Worm (Caenorhabditis elegans) whole organism, L1 larva: Measurements from ENCODE around the gene F44E7.5.

Experiments
- C16A3.4 ChIP-seq: fragments of 150-350 bp; optimal IDR thresholded peaks from 2 replicates; lab custom pipeline; 2014; ENCODE audit warnings: missing biosample characterization, missing genetic modification characterization
- aha-1 ChIP-seq: fragments of 150-350 bp; optimal IDR thresholded peaks from 2 replicates; lab custom pipeline; 2014; ENCODE audit warnings: missing biosample characterization, missing genetic modification characterization
- blmp-1 ChIP-seq: fragments of 150-350 bp; optimal IDR thresholded peaks from 2 replicates; lab custom pipeline; 2014; ENCODE audit warnings: missing biosample characterization, missing genetic modification characterization
- ceh-63 ChIP-seq: fragments of 200-800 bp; sonication (Bioruptor generic); optimal IDR thresholded peaks from 2 replicates; lab custom pipeline; 2018; ENCODE audit warnings: mild to moderate bottlenecking, missing genetic modification characterization, missing compliant biosample characterization
- ceh-90 ChIP-seq: sonication (generic microtip); optimal IDR thresholded peaks from 2 replicates; lab custom pipeline; 2016; ENCODE audit warnings: missing genetic modification characterization, missing compliant biosample characterization
- dpl-1 ChIP-seq, 3 experiments: fragments of 150-350 bp in 2 of 3; sonication (generic microtip) in 1 of 3; optimal IDR thresholded peaks; 2 replicates each; lab custom pipeline; 2014 to 2017; ENCODE audit warnings: missing biosample characterization in 3 of 3, missing genetic modification characterization in 3 of 3, missing genetic modification reagents in 3 of 3
- efl-1 ChIP-seq, 4 experiments: fragments of 150-350 bp; optimal IDR thresholded peaks in 3 of 4; peaks in 1 of 4; 1 replicate in 1 of 4; 2 replicates in 3 of 4; lab custom pipeline; 2014; ENCODE audit warnings: missing biosample characterization in 2 of 4, missing genetic modification characterization in 2 of 4, missing genetic modification reagents in 2 of 4
- egl-27 ChIP-seq, 2 experiments: fragments of 150-350 bp in 1 of 2; sonication (generic microtip); optimal IDR thresholded peaks; 3 replicates each; lab custom pipeline; 2017 to 2018; ENCODE audit warnings: missing biosample characterization in 2 of 2, missing genetic modification characterization in 2 of 2, missing genetic modification reagents in 2 of 2
- elt-2 ChIP-seq: sonication (generic microtip); optimal IDR thresholded peaks from 2 replicates; lab custom pipeline; 2016; ENCODE audit warnings: missing genetic modification characterization, mild to moderate bottlenecking, inconsistent platforms, missing compliant biosample characterization, missing genetic modification reagents
- elt-3 ChIP-seq, 6 experiments: fragments of 150-350 bp in 1 of 6; sonication (generic microtip); optimal IDR thresholded peaks; 2 replicates each; lab custom pipeline; 2017 to 2018; ENCODE audit warnings: missing biosample characterization in 6 of 6, missing genetic modification characterization in 6 of 6, inconsistent platforms in 1 of 6
- fkh-8 ChIP-seq: sonication (generic microtip); optimal IDR thresholded peaks from 2 replicates; lab custom pipeline; 2016; ENCODE audit warnings: mild to moderate bottlenecking, missing genetic modification characterization, missing compliant biosample characterization
- grh-1 ChIP-seq: fragments of 200-800 bp; sonication (Bioruptor generic); IDR thresholded peaks from 2 replicates; pipeline ENCODE4 v1.3.6; 2022; ENCODE audit warnings: missing genetic modification reagents, missing genetic modification characterization, missing compliant biosample characterization
- irx-1 ChIP-seq: sonication (generic microtip); optimal IDR thresholded peaks from 2 replicates; lab custom pipeline; 2016; ENCODE audit warnings: missing genetic modification characterization, missing compliant biosample characterization
- lin-13 ChIP-seq: fragments of 150-350 bp; optimal IDR thresholded peaks from 2 replicates; lab custom pipeline; 2014; ENCODE audit warnings: missing biosample characterization, missing genetic modification reagents, missing genetic modification characterization
- lin-14 ChIP-seq: fragments of 200-800 bp; sonication (Bioruptor generic); optimal IDR thresholded peaks from 2 replicates; lab custom pipeline; 2018; ENCODE audit warnings: mild to moderate bottlenecking, missing genetic modification characterization, moderate library complexity, missing compliant biosample characterization
- lin-15B ChIP-seq: fragments of 150-350 bp; sonication (generic microtip); optimal IDR thresholded peaks from 3 replicates; lab custom pipeline; 2014; ENCODE audit warnings: missing biosample characterization, missing genetic modification characterization
- lin-35 ChIP-seq, 2 experiments: fragments of 150-350 bp; optimal IDR thresholded peaks; 2 replicates each; lab custom pipeline; 2014; ENCODE audit warnings: missing biosample characterization in 2 of 2, missing genetic modification characterization in 2 of 2, missing genetic modification reagents in 2 of 2
- lin-39 ChIP-seq: fragments of 150-350 bp; optimal IDR thresholded peaks from 2 replicates; lab custom pipeline; 2014; ENCODE audit warnings: missing biosample characterization, missing genetic modification reagents, missing genetic modification characterization
- lsy-2 ChIP-seq, 2 experiments: fragments of 150-350 bp; optimal IDR thresholded peaks; 2 replicates each; lab custom pipeline; 2014; ENCODE audit warnings: missing biosample characterization in 2 of 2, missing genetic modification characterization in 2 of 2
- mab-9 ChIP-seq: fragments of 200-800 bp; sonication (Bioruptor generic); IDR thresholded peaks from 2 replicates; pipeline ENCODE4 v1.3.6; 2022; ENCODE audit warnings: missing genetic modification reagents, missing genetic modification characterization, missing compliant biosample characterization
- mdl-1 ChIP-seq, 2 experiments: fragments of 150-350 bp; optimal IDR thresholded peaks; 2 replicates each; lab custom pipeline; 2014 to 2017; ENCODE audit warnings: missing biosample characterization in 2 of 2, missing genetic modification characterization in 2 of 2, inconsistent platforms in 1 of 2
- mep-1 ChIP-seq: fragments of 150-350 bp; optimal IDR thresholded peaks from 2 replicates; lab custom pipeline; 2014; ENCODE audit warnings: missing biosample characterization, missing genetic modification characterization
- nhr-11 ChIP-seq: fragments of 150-350 bp; optimal IDR thresholded peaks from 2 replicates; lab custom pipeline; 2014; ENCODE audit warnings: missing biosample characterization, missing genetic modification characterization
- nhr-19 ChIP-seq: fragments of 200-800 bp; sonication (Bioruptor generic); conservative IDR thresholded peaks from 2 replicates; pipeline ENCODE4 v1.3.6; 2022; ENCODE audit warnings: missing genetic modification characterization, missing compliant biosample characterization
- nhr-20 ChIP-seq: sonication (generic microtip); optimal IDR thresholded peaks from 2 replicates; lab custom pipeline; 2016; ENCODE audit warnings: mild to moderate bottlenecking, missing genetic modification characterization, missing compliant biosample characterization
- nhr-47 ChIP-seq: sonication (generic microtip); optimal IDR thresholded peaks from 2 replicates; lab custom pipeline; 2016; ENCODE audit warnings: mild to moderate bottlenecking, missing genetic modification characterization, moderate library complexity, missing compliant biosample characterization
- nhr-71 ChIP-seq: sonication (generic microtip); optimal IDR thresholded peaks from 2 replicates; lab custom pipeline; 2016; ENCODE audit warnings: mild to moderate bottlenecking, missing genetic modification characterization, moderate library complexity, missing compliant biosample characterization
- nhr-76 ChIP-seq: sonication (generic microtip); optimal IDR thresholded peaks from 2 replicates; lab custom pipeline; 2017; ENCODE audit warnings: missing biosample characterization, missing genetic modification characterization
- nhr-77 ChIP-seq: fragments of 150-350 bp; optimal IDR thresholded peaks from 2 replicates; lab custom pipeline; 2014; ENCODE audit warnings: missing biosample characterization, missing genetic modification characterization
- nhr-85 ChIP-seq: sonication (generic microtip); peaks from one replicate; lab custom pipeline; 2016; ENCODE audit warnings: missing genetic modification characterization, inconsistent platforms, missing compliant biosample characterization
- nhr-90 ChIP-seq: sonication (generic microtip); optimal IDR thresholded peaks from 2 replicates; lab custom pipeline; 2016; ENCODE audit warnings: mild to moderate bottlenecking, missing genetic modification characterization, missing compliant biosample characterization; ENCODE audit not compliant: poor library complexity
- pag-3 ChIP-seq: sonication (generic microtip); optimal IDR thresholded peaks from 2 replicates; lab custom pipeline; 2017; ENCODE audit warnings: missing genetic modification characterization, mild to moderate bottlenecking, missing compliant biosample characterization, antibody characterized with exemption, borderline replicate concordance; ENCODE audit not compliant: insufficient read depth
- pax-3 ChIP-seq: fragments of 200-800 bp; sonication (Bioruptor generic); optimal IDR thresholded peaks from 2 replicates; lab custom pipeline; 2018; ENCODE audit warnings: mild to moderate bottlenecking, missing genetic modification characterization, moderate library complexity, missing compliant biosample characterization
- rnt-1 ChIP-seq: sonication (generic microtip); optimal IDR thresholded peaks from 2 replicates; lab custom pipeline; 2016; ENCODE audit warnings: mild to moderate bottlenecking, missing genetic modification characterization, moderate library complexity, missing compliant biosample characterization
- snu-23 ChIP-seq: sonication (generic microtip); optimal IDR thresholded peaks from 2 replicates; lab custom pipeline; 2016; ENCODE audit warnings: missing genetic modification characterization, missing compliant biosample characterization
- sox-4 ChIP-seq: sonication (generic microtip); optimal IDR thresholded peaks from 2 replicates; lab custom pipeline; 2016; ENCODE audit warnings: missing genetic modification characterization, missing compliant biosample characterization
- swsn-7 ChIP-seq: sonication (generic microtip); optimal IDR thresholded peaks from 2 replicates; lab custom pipeline; 2016; ENCODE audit warnings: missing genetic modification characterization, missing compliant biosample characterization
- tbx-2 ChIP-seq: sonication (generic microtip); optimal IDR thresholded peaks from 2 replicates; lab custom pipeline; 2016; ENCODE audit warnings: missing genetic modification characterization, missing compliant biosample characterization
- unc-130 ChIP-seq: fragments of 150-350 bp; optimal IDR thresholded peaks from 2 replicates; lab custom pipeline; 2017; ENCODE audit warnings: missing biosample characterization, missing genetic modification characterization, inconsistent platforms
- xbp-1 ChIP-seq: sonication (generic microtip); optimal IDR thresholded peaks from 2 replicates; lab custom pipeline; 2016; ENCODE audit warnings: missing genetic modification characterization, missing compliant biosample characterization
- zag-1 ChIP-seq: fragments of 150-350 bp; optimal IDR thresholded peaks from 2 replicates; lab custom pipeline; 2014; ENCODE audit warnings: missing biosample characterization, missing genetic modification characterization
- ztf-11 ChIP-seq, 2 experiments: sonication (generic microtip); optimal IDR thresholded peaks; 2 replicates each; lab custom pipeline; 2016 to 2017; ENCODE audit warnings: missing genetic modification characterization in 2 of 2, missing biosample characterization in 1 of 2, missing compliant biosample characterization in 1 of 2
- ztf-4 ChIP-seq: fragments of 150-350 bp; optimal IDR thresholded peaks from 2 replicates; lab custom pipeline; 2014; ENCODE audit warnings: missing biosample characterization, missing genetic modification characterization

The F44E7.5 gene

ce11 chrV:5768292-5768695 is 12.4 kb downstream of the F44E7.5 start:
- TF ChIP-seq irx-1 (tag; lab: Kevin White, UChicago): peak; percentile 5
- TF ChIP-seq tbx-2 (tag; lab: Kevin White, UChicago): peak; percentile 77
- peak; percentile 70 for TF ChIP-seq grh-1 (GFP tag; lab: Robert Waterston, UW)
- peak; percentile 76 for TF ChIP-seq snu-23 (GFP tag; lab: Kevin White, UChicago)
- peak; percentile 3 for TF ChIP-seq ztf-4 (tag; lab: Kevin White, UChicago)
- TF ChIP-seq efl-1 (optimal IDR thresholded peaks at IDR 0.05; lab: Kevin White, UChicago): peak; percentile 18 to 34
- peak; percentile 1 to 84 for TF ChIP-seq efl-1 (GFP tag; optimal IDR thresholded peaks at IDR 0.05 in 1 of 2; lab: Kevin White, UChicago)
- TF ChIP-seq nhr-90: peak; percentile 84
- TF ChIP-seq mep-1 (tag; lab: Kevin White, UChicago): peak; percentile 10
- peak; percentile 18 for TF ChIP-seq swsn-7 (tag; lab: Kevin White, UChicago)
- no peak for TF ChIP-seq mab-9 (GFP tag; lab: Robert Waterston, UW)
- peak; percentile 25 for TF ChIP-seq unc-130 (tag; lab: Kevin White, UChicago)
- TF ChIP-seq nhr-11: no peak
- peak; percentile 49 to 52 for TF ChIP-seq lsy-2 (tag; optimal IDR thresholded peaks at IDR 0.05; lab: Kevin White, UChicago)
- peak in 1 of 3 experiments; percentile 35 for TF ChIP-seq dpl-1 (GFP tag; optimal IDR thresholded peaks at IDR 0.05; lab: Kevin White, UChicago)
- TF ChIP-seq egl-27 (tag; optimal IDR thresholded peaks at IDR 0.05; lab: Kevin White, UChicago): peak in 1 of 2 experiments; percentile 71
- TF ChIP-seq nhr-47 (tag; lab: Kevin White, UChicago): peak; percentile 57
- TF ChIP-seq ceh-63 (GFP tag; lab: Kevin White, UChicago): no peak
- peak; percentile 94 for TF ChIP-seq lin-14
- TF ChIP-seq C16A3.4: peak; percentile 24
- peak in 5 of 6 experiments; percentile 72 to 92 (median 78) for TF ChIP-seq elt-3 (tag; optimal IDR thresholded peaks at IDR 0.05; lab: Kevin White, UChicago)
- no peak for TF ChIP-seq lin-15B (tag; lab: Kevin White, UChicago)
- peak; percentile 10 to 41 for TF ChIP-seq lin-35 (GFP tag; optimal IDR thresholded peaks at IDR 0.05; lab: Kevin White, UChicago)
- TF ChIP-seq nhr-76 (tag; lab: Kevin White, UChicago): peak; percentile 10
- TF ChIP-seq nhr-71 (tag; lab: Kevin White, UChicago): peak; percentile 92
- TF ChIP-seq ztf-11 (tag; optimal IDR thresholded peaks at IDR 0.05; lab: Kevin White, UChicago): no peak
- peak; percentile 19 for TF ChIP-seq nhr-77
- peak; percentile 12 for TF ChIP-seq lin-13
- no peak for TF ChIP-seq pag-3 (tag; lab: Kevin White, UChicago)
- TF ChIP-seq mdl-1 (tag; optimal IDR thresholded peaks at IDR 0.05; lab: Kevin White, UChicago): peak in 1 of 2 experiments; percentile 92
- TF ChIP-seq blmp-1 (tag; lab: Kevin White, UChicago): peak; percentile 84
- peak; percentile 88 for TF ChIP-seq nhr-19
- TF ChIP-seq ceh-90 (tag; lab: Kevin White, UChicago): no peak
- TF ChIP-seq fkh-8 (tag; lab: Kevin White, UChicago): no peak
- no peak for TF ChIP-seq zag-1
- peak; percentile 93 for TF ChIP-seq nhr-20
- TF ChIP-seq xbp-1 (tag; lab: Kevin White, UChicago): peak; percentile 38
- TF ChIP-seq lin-39 (tag; lab: Kevin White, UChicago): peak; percentile 47
- peak; percentile 98 for TF ChIP-seq nhr-85 (tag; lab: Kevin White, UChicago)
- TF ChIP-seq aha-1 (tag; lab: Kevin White, UChicago): no peak
- TF ChIP-seq rnt-1 (tag; lab: Kevin White, UChicago): peak; percentile 49
- peak; percentile 70 for TF ChIP-seq elt-2 (tag; lab: Kevin White, UChicago)

DNA sequence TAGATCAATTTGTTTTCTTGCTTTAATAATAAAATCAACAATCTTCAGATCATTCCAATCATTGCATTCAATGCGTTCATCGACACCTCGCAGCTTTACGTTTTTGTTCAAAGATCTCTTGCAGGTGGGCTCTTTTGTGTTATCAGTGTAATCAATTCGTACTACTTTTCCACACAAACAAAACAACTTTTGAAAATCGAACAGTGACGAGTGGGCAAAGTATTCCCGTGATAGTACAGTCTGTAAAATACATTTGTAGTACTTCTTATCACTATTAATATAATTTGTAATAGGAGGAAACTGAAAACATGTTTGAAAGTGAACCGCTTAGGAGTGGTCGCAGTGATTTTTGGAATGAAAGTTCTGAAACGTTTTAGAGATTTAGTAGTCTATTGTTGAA is 15.6 kb downstream of the F44E7.5 start, which contains the start of gene pgph-2:
TSS of gene pgph-2 (plus strand) at position 47 of the 400 bp plus-strand sequence.
- TF ChIP-seq elt-2 (tag; lab: Kevin White, UChicago) (peak; percentile 33), lin-14 (no peak), lsy-2 (tag; optimal IDR thresholded peaks at IDR 0.05; lab: Kevin White, UChicago) (no peak), pax-3 (tag; lab: Kevin White, UChicago) (no peak), unc-130 (tag; lab: Kevin White, UChicago) (no peak), sox-4 (tag; lab: Kevin White, UChicago) (no peak)
